Worm (Caenorhabditis elegans): Measurements from ENCODE around the gene F26D2.15.

ce11 chrV:16405366-16405765 lies 32.3 kb upstream of the F26D2.15 start:
- no peak for TF ChIP-seq snpc-4 (tag; optimal IDR thresholded peaks at IDR 0.05)
- TF ChIP-seq nhr-12 (tag; optimal IDR thresholded peaks at IDR 0.05): no peak
- TF ChIP-seq blmp-1 (tag; optimal IDR thresholded peaks at IDR 0.05): no peak
- no peak for TF ChIP-seq lin-13 (tag; optimal IDR thresholded peaks at IDR 0.05)
- no peak for TF ChIP-seq ceh-43 (GFP tag; optimal IDR thresholded peaks at IDR 0.05)
- TF ChIP-seq ztf-11 (tag; optimal IDR thresholded peaks at IDR 0.05): no peak
- TF ChIP-seq elt-1 (tag; optimal IDR thresholded peaks at IDR 0.05; ENCODE audit: borderline replicate concordance, insufficient read depth): no peak
- no peak for TF ChIP-seq lsy-2 (tag; optimal IDR thresholded peaks at IDR 0.05)
- no peak for TF ChIP-seq M03D4.4 (tag; optimal IDR thresholded peaks at IDR 0.05)
- TF ChIP-seq nhr-237 (tag; optimal IDR thresholded peaks at IDR 0.05): no peak
